Worm (Caenorhabditis elegans) whole organism, L3 larva: ENCODE measurements around the gene nrf-5.

Experiments used
- R02D3.7 ChIP-seq: fragments of 150-350 bp; optimal IDR thresholded peaks from 2 replicates; lab custom pipeline; 2014; ENCODE audit warnings: missing biosample characterization, missing genetic modification characterization
- elt-3 ChIP-seq, 3 experiments: fragments of 150-350 bp in 1 of 3; sonication (generic microtip) in 2 of 3; optimal IDR thresholded peaks; 2 replicates in 2 of 3; 4 replicates in 1 of 3; lab custom pipeline; 2014 to 2017; ENCODE audit warnings: missing biosample characterization in 3 of 3, missing genetic modification characterization in 3 of 3
- fkh-10 ChIP-seq: sonication (generic microtip); optimal IDR thresholded peaks from 2 replicates; lab custom pipeline; 2017; ENCODE audit warnings: missing biosample characterization, missing genetic modification reagents, missing genetic modification characterization
- fos-1 ChIP-seq: fragments of 150-350 bp; optimal IDR thresholded peaks from 2 replicates; lab custom pipeline; 2014; ENCODE audit warnings: missing biosample characterization, missing genetic modification characterization
- lin-15B ChIP-seq: fragments of 150-350 bp; optimal IDR thresholded peaks from 2 replicates; lab custom pipeline; 2014; ENCODE audit warnings: missing biosample characterization, missing genetic modification characterization
- mml-1 ChIP-seq: fragments of 150-350 bp; sonication (generic microtip); optimal IDR thresholded peaks from 3 replicates; lab custom pipeline; 2014; ENCODE audit warnings: missing biosample characterization, missing genetic modification characterization
- pha-4 ChIP-seq: fragments of 150-350 bp; optimal IDR thresholded peaks from 2 replicates; lab custom pipeline; 2014; ENCODE audit warnings: missing biosample characterization, missing genetic modification reagents, missing genetic modification characterization
- unc-39 ChIP-seq: sonication (generic microtip); optimal IDR thresholded peaks from 4 replicates; lab custom pipeline; 2017; ENCODE audit warnings: missing biosample characterization, missing genetic modification characterization
- ztf-4 ChIP-seq: fragments of 150-350 bp; optimal IDR thresholded peaks from 2 replicates; lab custom pipeline; 2014; ENCODE audit warnings: missing biosample characterization, missing genetic modification characterization

DNA sequence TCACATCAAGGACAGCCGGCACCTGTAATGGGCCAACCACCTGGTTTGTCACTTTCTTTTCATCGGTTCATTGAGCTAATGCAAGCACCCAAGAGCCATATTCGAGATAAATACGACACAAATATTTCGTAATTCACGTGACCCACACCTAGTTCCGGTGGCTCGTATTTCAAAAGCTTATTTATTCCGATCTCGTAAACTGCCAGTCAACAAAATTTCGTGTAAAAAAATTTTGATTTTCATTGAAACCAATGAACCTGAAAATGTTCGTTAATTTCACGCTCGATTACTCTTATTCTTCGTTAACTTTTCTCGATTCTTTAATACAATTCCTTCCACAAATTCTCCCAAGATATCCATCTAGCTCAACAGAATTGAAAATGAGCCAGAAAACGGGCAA lies 38.0 kb upstream of the nrf-5 start:
- TF ChIP-seq elt-3 (tag; optimal IDR thresholded peaks at IDR 0.05; lab: Kevin White, UChicago) (no peak), fos-1 (tag; lab: Kevin White, UChicago) (no peak), lin-15B (tag; lab: Kevin White, UChicago) (no peak), mml-1 (tag; lab: Kevin White, UChicago) (no peak), pha-4 (no peak), R02D3.7 (no peak), unc-39 (no peak), ztf-4 (tag; lab: Kevin White, UChicago) (no peak), fkh-10 (no peak)
